Fruit fly (Drosophila melanogaster) whole organism, embryonic: Measurements from ENCODE around the gene CG10011.

Experiments used
- Asciz ChIP-seq: fragments of 200-800 bp; sonication (Bioruptor generic); optimal IDR thresholded peaks from 2 replicates; lab custom pipeline; 2017; ENCODE audit warnings: missing biosample characterization, mild to moderate bottlenecking, missing genetic modification characterization, missing genetic modification reagents
- Atf6 ChIP-seq: fragments of 200-800 bp; sonication (Bioruptor generic); IDR thresholded peaks from 2 replicates; pipeline ENCODE4 v1.3.6; 2022; ENCODE audit warnings: missing biosample characterization, missing genetic modification characterization
- Awh ChIP-seq: fragments of 200-800 bp; sonication (Bioruptor generic); IDR thresholded peaks from 2 replicates; pipeline ENCODE4, ENCODE4 v1.3.6; 2022; ENCODE audit warnings: missing biosample characterization, missing genetic modification characterization
- BtbVII ChIP-seq: fragments of 200-800 bp; sonication (Bioruptor generic); optimal IDR thresholded peaks from 3 replicates; lab custom pipeline; 2017; ENCODE audit warnings: missing biosample characterization, mild to moderate bottlenecking, missing genetic modification characterization
- CG10543 ChIP-seq: fragments of 200-800 bp; sonication (Bioruptor generic); optimal IDR thresholded peaks from 3 replicates; lab custom pipeline; 2017; ENCODE audit warnings: missing biosample characterization, mild to moderate bottlenecking, missing genetic modification characterization, moderate library complexity
- CG1233 ChIP-seq: fragments of 200-800 bp; sonication (Bioruptor generic); optimal IDR thresholded peaks from 4 replicates; lab custom pipeline; 2018; ENCODE audit warnings: missing biosample characterization, mild to moderate bottlenecking, missing genetic modification characterization
- CG12942 ChIP-seq: fragments of 200-800 bp; sonication (Bioruptor generic); optimal IDR thresholded peaks from 3 replicates; lab custom pipeline; 2016; ENCODE audit warnings: missing biosample characterization, missing genetic modification characterization
- CG13624 ChIP-seq: fragments of 200-800 bp; sonication (Bioruptor generic); optimal IDR thresholded peaks from 2 replicates; lab custom pipeline; 2016; ENCODE audit warnings: missing biosample characterization, missing genetic modification characterization
- CG14050 ChIP-seq: fragments of 200-800 bp; sonication (Bioruptor generic); IDR thresholded peaks from 3 replicates; pipeline ENCODE4 v1.3.6; 2022; ENCODE audit warnings: missing biosample characterization, missing genetic modification characterization
- CG14710 ChIP-seq: fragments of 200-800 bp; sonication (Bioruptor generic); optimal IDR thresholded peaks from 3 replicates; lab custom pipeline; 2019; ENCODE audit warnings: missing biosample characterization, mild to moderate bottlenecking, missing genetic modification characterization, moderate library complexity
- CG1603 ChIP-seq: fragments of 200-800 bp; sonication (Bioruptor generic); optimal IDR thresholded peaks from 2 replicates; lab custom pipeline; 2019; ENCODE audit warnings: missing biosample characterization, mild to moderate bottlenecking, missing genetic modification characterization, moderate library complexity
- CG18262 ChIP-seq: fragments of 200-800 bp; optimal IDR thresholded peaks from 3 replicates; lab custom pipeline; 2019; ENCODE audit warnings: missing biosample characterization, mild to moderate bottlenecking, missing genetic modification characterization, moderate library complexity
- CG18764 ChIP-seq: fragments of 200-800 bp; sonication (Bioruptor generic); optimal IDR thresholded peaks from 3 replicates; lab custom pipeline; 2016; ENCODE audit warnings: missing biosample characterization, missing genetic modification characterization
- CG30431 ChIP-seq: fragments of 200-800 bp; sonication (Bioruptor generic); optimal IDR thresholded peaks from 2 replicates; lab custom pipeline; 2017; ENCODE audit warnings: missing biosample characterization, missing genetic modification characterization
- CG31441 ChIP-seq: fragments of 200-800 bp; sonication (Bioruptor generic); IDR thresholded peaks from 2 replicates; pipeline ENCODE4 v1.3.6; 2022; ENCODE audit warnings: missing biosample characterization, missing genetic modification characterization
- CG3726 ChIP-seq: fragments of 200-800 bp; sonication (Bioruptor generic); IDR thresholded peaks from 3 replicates; pipeline ENCODE4, ENCODE4 v1.3.6; 2022; ENCODE audit warnings: missing biosample characterization, missing genetic modification characterization
- CG5180 ChIP-seq: fragments of 200-800 bp; sonication (Bioruptor generic); optimal IDR thresholded peaks from 3 replicates; lab custom pipeline; 2017; ENCODE audit warnings: missing biosample characterization, missing genetic modification characterization, mild to moderate bottlenecking, moderate library complexity, missing genetic modification reagents
- CG6175 ChIP-seq: fragments of 200-800 bp; sonication (Bioruptor generic); IDR thresholded peaks from 3 replicates; pipeline ENCODE4 v1.3.6; 2022; ENCODE audit warnings: missing biosample characterization, missing genetic modification characterization
- CG7963 ChIP-seq: fragments of 200-800 bp; sonication (Bioruptor generic); IDR thresholded peaks from 3 replicates; pipeline ENCODE4 v1.3.6; 2022; ENCODE audit warnings: missing biosample characterization, missing genetic modification characterization; ENCODE audit not compliant: partially characterized antibody
- CG8388 ChIP-seq: fragments of 200-800 bp; sonication (Bioruptor generic); optimal IDR thresholded peaks from 2 replicates; lab custom pipeline; 2019; ENCODE audit warnings: missing biosample characterization, mild to moderate bottlenecking, missing genetic modification characterization, moderate library complexity
- CG9215 ChIP-seq: fragments of 200-800 bp; sonication (Bioruptor generic); IDR thresholded peaks from 2 replicates; pipeline ENCODE4 v1.3.6; 2022; ENCODE audit warnings: missing biosample characterization, missing genetic modification characterization
- CoRest ChIP-seq: fragments of 200-800 bp; sonication (Bioruptor generic); optimal IDR thresholded peaks from 3 replicates; lab custom pipeline; 2018; ENCODE audit warnings: missing biosample characterization, mild to moderate bottlenecking, missing genetic modification characterization, moderate library complexity
- D19A ChIP-seq: fragments of 200-800 bp; optimal IDR thresholded peaks from 3 replicates; lab custom pipeline; 2019; ENCODE audit warnings: missing biosample characterization, mild to moderate bottlenecking, missing genetic modification characterization, moderate library complexity
- D19B ChIP-seq: fragments of 200-800 bp; sonication (Bioruptor generic); optimal IDR thresholded peaks from 2 replicates; lab custom pipeline; 2017; ENCODE audit warnings: missing biosample characterization, mild to moderate bottlenecking, missing genetic modification characterization
- Dek ChIP-seq: fragments of 200-800 bp; sonication (Bioruptor generic); optimal IDR thresholded peaks from 3 replicates; lab custom pipeline; 2019; ENCODE audit warnings: missing biosample characterization, mild to moderate bottlenecking, missing genetic modification characterization, moderate library complexity
- Dfd ChIP-seq, 2 experiments: fragments of >200 bp; optimal IDR thresholded peaks; 2 replicates each; lab custom pipeline; 2017; ENCODE audit warnings: missing biosample characterization in 2 of 2, missing genetic modification characterization in 2 of 2
- Fer2 ChIP-seq: fragments of 200-800 bp; sonication (Bioruptor generic); optimal IDR thresholded peaks from 2 replicates; lab custom pipeline; 2018; ENCODE audit warnings: missing biosample characterization, mild to moderate bottlenecking, missing genetic modification characterization, moderate library complexity
- HLHmδ ChIP-seq: fragments of 200-800 bp; sonication (Bioruptor generic); optimal IDR thresholded peaks from 2 replicates; lab custom pipeline; 2018; ENCODE audit warnings: missing biosample characterization, mild to moderate bottlenecking, missing genetic modification characterization, moderate library complexity
- Hmr ChIP-seq: fragments of 200-800 bp; sonication (Bioruptor generic); optimal IDR thresholded peaks from 3 replicates; lab custom pipeline; 2017; ENCODE audit warnings: mild to moderate bottlenecking, missing biosample characterization, missing genetic modification reagents, missing genetic modification characterization
- MTF-1 ChIP-seq: fragments of 200-800 bp; sonication (Bioruptor generic); optimal IDR thresholded peaks from 2 replicates; lab custom pipeline; 2018; ENCODE audit warnings: missing biosample characterization, mild to moderate bottlenecking, missing genetic modification characterization, borderline replicate concordance
- Ravus ChIP-seq: fragments of 200-800 bp; sonication (Bioruptor generic); IDR thresholded peaks from 2 replicates; pipeline ENCODE4 v1.3.6; 2022; ENCODE audit warnings: missing biosample characterization, missing genetic modification characterization
- Rfx ChIP-seq: fragments of 200-800 bp; sonication (Bioruptor generic); IDR thresholded peaks from 2 replicates; pipeline ENCODE4 v1.3.6; 2022; ENCODE audit warnings: missing biosample characterization, missing genetic modification characterization
- Sox102F ChIP-seq: fragments of 200-800 bp; sonication (Bioruptor generic); optimal IDR thresholded peaks from 2 replicates; lab custom pipeline; 2018; ENCODE audit warnings: missing biosample characterization, mild to moderate bottlenecking, missing genetic modification characterization, moderate library complexity
- crol ChIP-seq: fragments of 200-800 bp; sonication (Bioruptor generic); IDR thresholded peaks from 2 replicates; pipeline ENCODE4 v1.3.6; 2022; ENCODE audit warnings: missing biosample characterization, missing genetic modification characterization
- dmrt11E ChIP-seq: fragments of 200-800 bp; sonication (Bioruptor generic); optimal IDR thresholded peaks from 3 replicates; lab custom pipeline; 2018; ENCODE audit warnings: missing biosample characterization, mild to moderate bottlenecking, missing genetic modification characterization, moderate library complexity
- dmrt99B ChIP-seq: fragments of 200-800 bp; sonication (Bioruptor generic); optimal IDR thresholded peaks from 2 replicates; lab custom pipeline; 2018; ENCODE audit warnings: missing biosample characterization, mild to moderate bottlenecking, missing genetic modification characterization, moderate library complexity
- exex ChIP-seq: fragments of 200-800 bp; sonication (Bioruptor generic); optimal IDR thresholded peaks from 4 replicates; lab custom pipeline; 2018; ENCODE audit warnings: missing biosample characterization, mild to moderate bottlenecking, missing genetic modification characterization, moderate library complexity
- fd102C ChIP-seq: fragments of 200-800 bp; sonication (Bioruptor generic); optimal IDR thresholded peaks from 2 replicates; lab custom pipeline; 2018; ENCODE audit warnings: missing biosample characterization, mild to moderate bottlenecking, missing genetic modification characterization, moderate library complexity
- ftz-f1 ChIP-seq: fragments of 200-800 bp; sonication (Bioruptor generic); optimal IDR thresholded peaks from 2 replicates; lab custom pipeline; 2016; ENCODE audit warnings: missing biosample characterization, missing genetic modification characterization
- fu2 ChIP-seq: fragments of 200-800 bp; sonication (Bioruptor generic); optimal IDR thresholded peaks from 2 replicates; lab custom pipeline; 2016; ENCODE audit warnings: missing biosample characterization, missing genetic modification characterization
- grau ChIP-seq: fragments of 200-800 bp; optimal IDR thresholded peaks from 3 replicates; lab custom pipeline; 2019; ENCODE audit warnings: missing biosample characterization, mild to moderate bottlenecking, missing genetic modification characterization, moderate library complexity
- ind ChIP-seq: fragments of 200-800 bp; sonication (Bioruptor generic); optimal IDR thresholded peaks from 3 replicates; lab custom pipeline; 2016; ENCODE audit warnings: missing biosample characterization, missing genetic modification characterization
- pros ChIP-seq: fragments of 200-800 bp; sonication (Bioruptor generic); optimal IDR thresholded peaks from 3 replicates; lab custom pipeline; 2019; ENCODE audit warnings: missing biosample characterization, mild to moderate bottlenecking, missing genetic modification characterization, moderate library complexity
- ro ChIP-seq: fragments of 200-800 bp; sonication (Bioruptor generic); IDR thresholded peaks from 2 replicates; pipeline ENCODE4 v1.3.6; 2022; ENCODE audit warnings: missing biosample characterization, missing genetic modification characterization
- row ChIP-seq: fragments of 200-800 bp; sonication (Bioruptor generic); IDR thresholded peaks from 3 replicates; pipeline ENCODE4 v1.3.6; 2022; ENCODE audit warnings: missing biosample characterization, missing genetic modification characterization
- sr ChIP-seq: fragments of 200-800 bp; sonication (Bioruptor generic); IDR thresholded peaks from 3 replicates; pipeline ENCODE4 v1.3.6; 2022; ENCODE audit warnings: missing biosample characterization, missing genetic modification characterization
- unpg ChIP-seq: fragments of 200-800 bp; sonication (Bioruptor generic); optimal IDR thresholded peaks from 3 replicates; lab custom pipeline; 2018; ENCODE audit warnings: missing biosample characterization, mild to moderate bottlenecking, missing genetic modification characterization, moderate library complexity
- vnd ChIP-seq: fragments of 200-800 bp; sonication (Bioruptor generic); IDR thresholded peaks from 3 replicates; pipeline ENCODE4 v1.3.6; 2022; ENCODE audit warnings: missing biosample characterization, missing genetic modification characterization; ENCODE audit not compliant: partially characterized antibody

CG10011 gene

dm6 chr3R:28563531-28563930, 71.4 kb downstream of the CG10011 start (continued):
- no peak for TF ChIP-seq MTF-1 (GFP tag; lab: Kevin White, UChicago)
- no peak for TF ChIP-seq CG9215 (GFP tag; lab: Robert Waterston, UW)
- TF ChIP-seq crol (GFP tag; lab: Robert Waterston, UW) = peak; percentile 87
- no peak for TF ChIP-seq HLHmδ (GFP tag; lab: Kevin White, UChicago)
- no peak for TF ChIP-seq unpg (GFP tag; lab: Kevin White, UChicago)
- no peak for TF ChIP-seq ro (GFP tag; lab: Robert Waterston, UW)
- TF ChIP-seq row = no peak
- no peak for TF ChIP-seq CG13624 (GFP tag; lab: Kevin White, UChicago)
- TF ChIP-seq Awh = no peak
- no peak for TF ChIP-seq Fer2 (tag; lab: Kevin White, UChicago)

- no peak for TF ChIP-seq CG6175 (GFP tag; lab: Robert Waterston, UW)
- peak; percentile 41 for TF ChIP-seq dmrt11E (tag; lab: Kevin White, UChicago)
- no peak for TF ChIP-seq Hmr (GFP tag; lab: Kevin White, UChicago)
- no peak for TF ChIP-seq CG8388 (GFP tag; lab: Kevin White, UChicago)
- no peak for TF ChIP-seq ftz-f1
- TF ChIP-seq D19A (tag; lab: Kevin White, UChicago) = peak; percentile 73
- TF ChIP-seq Atf6 (GFP tag; lab: Robert Waterston, UW) = no peak
- no peak for TF ChIP-seq fd102C (GFP tag; lab: Kevin White, UChicago)
- TF ChIP-seq D19B = peak; percentile 63
- TF ChIP-seq Asciz (GFP tag; lab: Kevin White, UChicago) = no peak
- no peak for TF ChIP-seq CG12942 (GFP tag; lab: Kevin White, UChicago)
- no peak for TF ChIP-seq BtbVII (GFP tag; lab: Kevin White, UChicago)
- TF ChIP-seq Ravus = no peak
- TF ChIP-seq CG1233 = no peak
- TF ChIP-seq Dfd (GFP tag; optimal IDR thresholded peaks at IDR 0.05; lab: Kevin White, UChicago) = no peak
- peak; percentile 31; the same call in 1 of the 3 replicates for TF ChIP-seq CG7963
- TF ChIP-seq Rfx (GFP tag; lab: Robert Waterston, UW) = no peak
- no peak for TF ChIP-seq sr (GFP tag; lab: Robert Waterston, UW)
- TF ChIP-seq CG1603 (tag; lab: Kevin White, UChicago) = peak; percentile 15
- no peak for TF ChIP-seq CG14710 (tag; lab: Kevin White, UChicago)
- TF ChIP-seq vnd (GFP tag; lab: Robert Waterston, UW) = 0 out of 3 replicates have a peak, but pooled peaks have one; percentile 11
- TF ChIP-seq CG5180 (GFP tag; lab: Kevin White, UChicago) = no peak
- TF ChIP-seq CG18764 (GFP tag; lab: Kevin White, UChicago) = no peak
- TF ChIP-seq CG3726 (GFP tag; lab: Robert Waterston, UW) = no peak
- TF ChIP-seq CG14050 (GFP tag; lab: Robert Waterston, UW) = no peak
- no peak for TF ChIP-seq Dek (tag; lab: Kevin White, UChicago)
- peak; percentile 1 for TF ChIP-seq grau (tag; lab: Kevin White, UChicago)
- TF ChIP-seq CG18262 (tag; lab: Kevin White, UChicago) = peak; percentile 4
- no peak for TF ChIP-seq exex (tag; lab: Kevin White, UChicago)
- 0 out of 2 replicates have a peak, but pooled peaks have one; percentile 10 for TF ChIP-seq CG31441 (GFP tag; lab: Robert Waterston, UW)
- no peak for TF ChIP-seq CoRest (tag; lab: Kevin White, UChicago)
- peak; percentile 2 for TF ChIP-seq Sox102F (GFP tag; lab: Kevin White, UChicago)
- TF ChIP-seq fu2 (GFP tag; lab: Kevin White, UChicago) = no peak
- no peak for TF ChIP-seq ind (GFP tag; lab: Kevin White, UChicago)
- no peak for TF ChIP-seq CG10543 (GFP tag; lab: Kevin White, UChicago)
- TF ChIP-seq CG30431 = peak; percentile 25
- peak; percentile 39 for TF ChIP-seq dmrt99B (tag; lab: Kevin White, UChicago)
- no peak for TF ChIP-seq pros
Observed at dm6 chr3R:28562654-28563198, 72.2 kb downstream of the CG10011 start.
